Fruit fly (Drosophila melanogaster): ENCODE results near the gene CG6664.

Gene CG6664

DNA sequence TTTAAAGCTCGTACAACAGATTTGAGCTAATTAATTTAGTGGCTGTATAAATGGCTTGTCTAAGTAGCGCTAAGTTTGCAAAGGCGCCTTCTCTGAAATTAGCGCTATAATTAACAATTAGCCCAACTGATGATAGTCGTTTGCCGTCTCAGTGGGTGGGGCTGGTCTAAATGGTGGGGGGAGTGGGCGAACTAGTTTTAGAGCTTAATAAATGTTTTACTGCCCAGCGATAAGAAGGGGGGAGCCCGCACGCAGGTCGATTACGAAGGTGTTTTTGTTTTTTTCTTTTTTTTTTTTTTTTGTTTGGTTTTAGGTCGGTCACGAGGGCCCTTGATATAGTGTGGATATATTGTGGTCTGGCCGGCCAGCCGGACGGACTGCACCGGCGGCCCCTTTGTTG lies 14.9 kb downstream of the CG6664 start (continued):
- TF ChIP-seq inv (GFP tag; IDR thresholded peaks at IDR 0.05; ENCODE audit: partially characterized antibody) = no peak
- TF ChIP-seq CG18764 (GFP tag; optimal IDR thresholded peaks at IDR 0.05) = no peak
- TF ChIP-seq CG13424 (tag; optimal IDR thresholded peaks at IDR 0.05) = no peak
- TF ChIP-seq CG31365 (tag; optimal IDR thresholded peaks at IDR 0.05) = no peak
- no peak for TF ChIP-seq Awh (GFP tag; IDR thresholded peaks at IDR 0.05)
- TF ChIP-seq Gug (GFP tag; IDR thresholded peaks at IDR 0.05) = no peak
- no peak for TF ChIP-seq grau (tag; optimal IDR thresholded peaks at IDR 0.05)
- no peak for TF ChIP-seq shn (GFP tag; optimal IDR thresholded peaks at IDR 0.05)
- TF ChIP-seq pita (GFP tag; optimal IDR thresholded peaks at IDR 0.05) = no peak
- 0 out of 2 replicates have a peak, but pooled peaks have one; percentile 24 for TF ChIP-seq klu (GFP tag; IDR thresholded peaks at IDR 0.05)
- no peak for TF ChIP-seq CG7556 (GFP tag; optimal IDR thresholded peaks at IDR 0.05)
- TF ChIP-seq Hr51 (GFP tag; optimal IDR thresholded peaks at IDR 0.05) = peak in 1 of 2 experiments; percentile 8
- TF ChIP-seq CG15601 (tag; optimal IDR thresholded peaks at IDR 0.05) = no peak
- no peak for TF ChIP-seq phol (tag; optimal IDR thresholded peaks at IDR 0.05)
- TF ChIP-seq CG15269 (tag; optimal IDR thresholded peaks at IDR 0.05) = peak; percentile 45
- TF ChIP-seq CG14014 (GFP tag; IDR thresholded peaks at IDR 0.05) = peak; percentile 42; the same call in 1 of the 2 replicates
- TF ChIP-seq Fer1 (GFP tag; optimal IDR thresholded peaks at IDR 0.05) = peak; percentile 36
- no peak for TF ChIP-seq CG13624 (GFP tag; optimal IDR thresholded peaks at IDR 0.05)
- TF ChIP-seq E2f1 (GFP tag; IDR thresholded peaks at IDR 0.05) = no peak
- TF ChIP-seq Dp (GFP tag; optimal IDR thresholded peaks at IDR 0.05) = no peak
- peak; percentile 73 for TF ChIP-seq B-H2 (GFP tag; optimal IDR thresholded peaks at IDR 0.05)
- TF ChIP-seq CG34376 (GFP tag; optimal IDR thresholded peaks at IDR 0.05) = peak; percentile 46
- TF ChIP-seq exex (tag; optimal IDR thresholded peaks at IDR 0.05) = peak; percentile 93
- no peak for TF ChIP-seq CG7271 (tag; optimal IDR thresholded peaks at IDR 0.05)
- peak; percentile 83 for TF ChIP-seq sug (tag; optimal IDR thresholded peaks at IDR 0.05)
- no peak for TF ChIP-seq ewg (GFP tag; optimal IDR thresholded peaks at IDR 0.05)
- peak; percentile 53; the same call in 1 of the 2 replicates for TF ChIP-seq CG32532 (GFP tag; IDR thresholded peaks at IDR 0.05)
- TF ChIP-seq lab (GFP tag; optimal IDR thresholded peaks at IDR 0.05) = peak; percentile 20
- no peak for TF ChIP-seq abd-A (tag; optimal IDR thresholded peaks at IDR 0.05)
- TF ChIP-seq croc (GFP tag; conservative IDR thresholded peaks at IDR 0.05) = no peak
- TF ChIP-seq CG33557 (GFP tag; optimal IDR thresholded peaks at IDR 0.05) = no peak
- TF ChIP-seq CG9876 (GFP tag; optimal IDR thresholded peaks at IDR 0.05) = no peak
- TF ChIP-seq CG13894 (tag; optimal IDR thresholded peaks at IDR 0.05) = peak; percentile 77
- TF ChIP-seq CG17186 (GFP tag; optimal IDR thresholded peaks at IDR 0.05) = no peak
- 0 out of 3 replicates have a peak, but pooled peaks have one; percentile 37 for TF ChIP-seq z (GFP tag; IDR thresholded peaks at IDR 0.05)
- TF ChIP-seq CG14050 (GFP tag; IDR thresholded peaks at IDR 0.05) = peak; percentile 8; the same call in 1 of the 3 replicates
- TF ChIP-seq H2.0 (GFP tag; IDR thresholded peaks at IDR 0.05) = no peak
- 0 out of 2 replicates have a peak, but pooled peaks have one; percentile 31 for TF ChIP-seq slbo (GFP tag; IDR thresholded peaks at IDR 0.05)
- no peak for TF ChIP-seq gsb (GFP tag; IDR thresholded peaks at IDR 0.05)
- TF ChIP-seq CG2678 (tag; optimal IDR thresholded peaks at IDR 0.05) = peak; percentile 47
- TF ChIP-seq GATAe (GFP tag; conservative IDR thresholded peaks at IDR 0.05) = peak; percentile 68; the same call in 1 of the 2 replicates
- no peak for TF ChIP-seq scrt (GFP tag; optimal IDR thresholded peaks at IDR 0.05)
- TF ChIP-seq HmgZ (tag; optimal IDR thresholded peaks at IDR 0.05) = peak; percentile 32
- TF ChIP-seq gsb-n (tag; optimal IDR thresholded peaks at IDR 0.05) = no peak
- TF ChIP-seq caup (GFP tag; optimal IDR thresholded peaks at IDR 0.05; ENCODE audit: severe bottlenecking) = peak; percentile 19
